Fruit fly (Drosophila melanogaster) whole organism: ENCODE results near the gene moody.

Experiments
- CG8478 ChIP-seq: fragments of >200 bp; optimal IDR thresholded peaks from 2 replicates; lab custom pipeline; 2018; ENCODE audit warnings: inconsistent platforms
- EcR ChIP-seq, 2 experiments: fragments of >200 bp; optimal IDR thresholded peaks; 2 replicates each; lab custom pipeline; 2017; ENCODE audit warnings: missing biosample characterization in 2 of 2, missing genetic modification characterization in 2 of 2, missing genetic modification reagents in 2 of 2
- psq ChIP-seq: fragments of >200 bp; optimal IDR thresholded peaks from 2 replicates; lab custom pipeline; 2017

DNA sequence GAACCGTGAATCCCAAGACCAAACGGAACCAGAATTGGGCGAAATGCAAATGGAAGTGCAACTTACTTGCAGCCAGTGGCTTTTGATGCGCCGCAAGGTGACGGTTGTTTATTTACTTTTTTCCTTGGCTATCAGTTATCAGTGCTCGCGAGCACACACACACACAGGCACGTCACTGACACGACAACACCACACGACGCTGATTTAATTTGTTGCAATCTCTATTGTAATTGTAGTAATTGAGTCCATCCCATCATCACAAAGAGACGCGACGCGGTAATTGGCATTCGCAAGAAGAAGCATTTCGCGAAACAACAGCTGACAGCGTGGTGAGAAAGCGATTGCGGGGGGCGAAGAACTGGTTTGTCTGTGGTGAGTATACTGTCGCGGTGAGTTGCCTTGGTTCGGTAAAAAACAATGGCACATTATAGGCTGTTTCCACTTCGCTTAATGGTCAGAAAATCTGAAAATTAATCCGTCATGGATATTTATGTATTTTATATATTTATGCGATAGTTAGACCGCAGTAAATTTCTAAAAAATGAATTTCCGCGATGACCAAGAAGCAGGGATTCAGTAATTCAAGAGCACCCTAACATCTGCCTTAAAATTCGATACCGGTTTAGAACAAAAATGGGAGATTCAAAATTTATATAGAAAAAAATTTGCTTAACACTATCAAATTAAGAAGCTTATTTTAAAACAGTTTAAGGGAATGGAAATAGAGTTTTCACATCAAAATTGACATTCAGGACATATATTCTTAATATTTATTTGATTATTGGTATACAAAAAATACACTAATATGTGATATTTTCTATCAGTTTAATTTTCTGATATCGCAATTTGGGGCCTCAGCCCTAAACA, 7.7 kb downstream of the moody start, which contains the start of the genes Actn and usp:
- no peak for TF ChIP-seq psq (lab: Kevin White, UChicago)
- no peak for TF ChIP-seq CG8478 (lab: Kevin White, UChicago)
- TF ChIP-seq EcR (GFP tag; optimal IDR thresholded peaks at IDR 0.05; lab: Kevin White, UChicago): no peak
